Fruit fly (Drosophila melanogaster): ENCODE results near the gene Ssb-c31a.

Ssb-c31a gene

dm6 chr2L:8163588-8164166 is 47.5 kb upstream of the Ssb-c31a start (continued):
- no peak for TF ChIP-seq HHEX (GFP tag; optimal IDR thresholded peaks at IDR 0.05)
- no peak for TF ChIP-seq Spps (tag; optimal IDR thresholded peaks at IDR 0.05)
- no peak for TF ChIP-seq CG10147 (GFP tag; optimal IDR thresholded peaks at IDR 0.05)
- no peak for TF ChIP-seq CG11560 (tag; IDR thresholded peaks at IDR 0.05)
- peak; percentile 4; the same call in 1 of the 3 replicates for TF ChIP-seq otp (GFP tag; IDR thresholded peaks at IDR 0.05)
- TF ChIP-seq Awh (GFP tag; IDR thresholded peaks at IDR 0.05): no peak
- no peak for TF ChIP-seq gce (GFP tag; IDR thresholded peaks at IDR 0.05)
- TF ChIP-seq CG9609 (GFP tag; optimal IDR thresholded peaks at IDR 0.05): no peak
- no peak for TF ChIP-seq dati (GFP tag; IDR thresholded peaks at IDR 0.05)
- TF ChIP-seq Antp (GFP tag; optimal IDR thresholded peaks at IDR 0.05): no peak
- TF ChIP-seq CG13775 (GFP tag; optimal IDR thresholded peaks at IDR 0.05): no peak
- TF ChIP-seq gsb (GFP tag; IDR thresholded peaks at IDR 0.05): no peak
- TF ChIP-seq Hmr (GFP tag; optimal IDR thresholded peaks at IDR 0.05): peak; percentile 4
- TF ChIP-seq Stat92E (GFP tag; optimal IDR thresholded peaks at IDR 0.05): no peak
- TF ChIP-seq CG3726 (GFP tag; IDR thresholded peaks at IDR 0.05): no peak
- peak; percentile 72 for TF ChIP-seq crol (GFP tag; IDR thresholded peaks at IDR 0.05)
- no peak for TF ChIP-seq CG15696 (tag; optimal IDR thresholded peaks at IDR 0.05)
- no peak for TF ChIP-seq Oli (tag; optimal IDR thresholded peaks at IDR 0.05)
- TF ChIP-seq CG10654 (GFP tag; optimal IDR thresholded peaks at IDR 0.05): no peak
- TF ChIP-seq ham (GFP tag; IDR thresholded peaks at IDR 0.05): no peak
- peak; percentile 3 for TF ChIP-seq lab (GFP tag; optimal IDR thresholded peaks at IDR 0.05)
- TF ChIP-seq Kr (GFP tag; optimal IDR thresholded peaks at IDR 0.05): peak; percentile 29
- peak; percentile 9 for TF ChIP-seq CG8281 (tag; optimal IDR thresholded peaks at IDR 0.05)
- TF ChIP-seq CG2129 (GFP tag; IDR thresholded peaks at IDR 0.05; ENCODE audit: partially characterized antibody): no peak
- no peak for TF ChIP-seq org-1 (GFP tag; optimal IDR thresholded peaks at IDR 0.05)
- peak; percentile 12 for TF ChIP-seq CG15514 (GFP tag; optimal IDR thresholded peaks at IDR 0.05)
- TF ChIP-seq sna (GFP tag; IDR thresholded peaks at IDR 0.05; ENCODE audit: partially characterized antibody): no peak
- no peak for TF ChIP-seq pan (optimal IDR thresholded peaks at IDR 0.05)
- TF ChIP-seq pan (GFP tag; optimal IDR thresholded peaks at IDR 0.05 in 1 of 2, IDR thresholded peaks at IDR 0.05 in 1 of 2): no peak
- no peak for TF ChIP-seq BtbVII (GFP tag; optimal IDR thresholded peaks at IDR 0.05)
- TF ChIP-seq lola (GFP tag; optimal IDR thresholded peaks at IDR 0.05): no peak
- no peak for TF ChIP-seq dan (GFP tag; IDR thresholded peaks at IDR 0.05)
- TF ChIP-seq B-H2 (GFP tag; optimal IDR thresholded peaks at IDR 0.05): no peak
- no peak for TF ChIP-seq CG34376 (GFP tag; optimal IDR thresholded peaks at IDR 0.05)
- no peak for TF ChIP-seq vfl (GFP tag; optimal IDR thresholded peaks at IDR 0.05)
- TF ChIP-seq salm (tag; optimal IDR thresholded peaks at IDR 0.05): no peak
- no peak for TF ChIP-seq CG8924 (tag; optimal IDR thresholded peaks at IDR 0.05)
- no peak for TF ChIP-seq CG6791 (GFP tag; IDR thresholded peaks at IDR 0.05; ENCODE audit: partially characterized antibody)
- TF ChIP-seq CG7357 (GFP tag; IDR thresholded peaks at IDR 0.05): no peak
- no peak for TF ChIP-seq Sin3A (optimal IDR thresholded peaks at IDR 0.05)
- TF ChIP-seq CG4360 (GFP tag; IDR thresholded peaks at IDR 0.05): no peak
- TF ChIP-seq caup (GFP tag; optimal IDR thresholded peaks at IDR 0.05; ENCODE audit: severe bottlenecking): peak; percentile 4
- no peak for TF ChIP-seq insv (GFP tag; optimal IDR thresholded peaks at IDR 0.05)
- TF ChIP-seq CG14050 (GFP tag; IDR thresholded peaks at IDR 0.05): no peak
- no peak for TF ChIP-seq HmgZ (tag; optimal IDR thresholded peaks at IDR 0.05)
- TF ChIP-seq mld (GFP tag; IDR thresholded peaks at IDR 0.05; ENCODE audit: partially characterized antibody): no peak
- no peak for TF ChIP-seq luna (GFP tag; optimal IDR thresholded peaks at IDR 0.05)
- peak; percentile 7 for TF ChIP-seq oc (tag; optimal IDR thresholded peaks at IDR 0.05)
- TF ChIP-seq row (GFP tag; IDR thresholded peaks at IDR 0.05): no peak
- TF ChIP-seq CG3281 (GFP tag; optimal IDR thresholded peaks at IDR 0.05): peak; percentile 4
- no peak for TF ChIP-seq MBD-R2 (GFP tag; IDR thresholded peaks at IDR 0.05)

All from whole organism, embryonic.